Worm (Caenorhabditis elegans) whole organism, midembryonic: ENCODE results near the gene W05B2.2.

Experiments used
- T22C8.4 ChIP-seq: fragments of 200-800 bp; sonication (Bioruptor generic); IDR thresholded peaks from 2 replicates; pipeline ENCODE4 v1.3.6; 2022; ENCODE audit warnings: missing genetic modification characterization, missing compliant biosample characterization
- cog-1 ChIP-seq: sonication (generic microtip); optimal IDR thresholded peaks from 2 replicates; lab custom pipeline; 2016; ENCODE audit warnings: missing genetic modification characterization, missing compliant biosample characterization
- flt-1 ChIP-seq: fragments of 200-800 bp; sonication (Bioruptor generic); IDR thresholded peaks from 2 replicates; pipeline ENCODE4 v1.3.6; 2022; ENCODE audit warnings: missing genetic modification characterization, missing compliant biosample characterization
- klf-2 ChIP-seq: fragments of 200-800 bp; sonication (Bioruptor generic); conservative IDR thresholded peaks from 2 replicates; pipeline ENCODE4 v1.3.6; 2022; ENCODE audit warnings: missing genetic modification reagents, missing genetic modification characterization, missing compliant biosample characterization
- med-1 ChIP-seq: sonication (generic microtip); optimal IDR thresholded peaks from 2 replicates; lab custom pipeline; 2017; ENCODE audit warnings: missing genetic modification characterization, mild to moderate bottlenecking, missing compliant biosample characterization, antibody characterized with exemption, missing genetic modification reagents; ENCODE audit not compliant: insufficient read depth
- ref-1 ChIP-seq: fragments of 200-800 bp; sonication (Bioruptor generic); conservative IDR thresholded peaks from 2 replicates; pipeline ENCODE4 v1.3.6; 2022; ENCODE audit warnings: missing genetic modification reagents, missing genetic modification characterization, missing compliant biosample characterization
- tab-1 ChIP-seq: fragments of 200-800 bp; sonication (Bioruptor generic); IDR thresholded peaks from 2 replicates; pipeline ENCODE4 v1.3.6; 2022; ENCODE audit warnings: missing genetic modification characterization, missing compliant biosample characterization
- ztf-23 ChIP-seq: fragments of 200-800 bp; sonication (Bioruptor generic); IDR thresholded peaks from 2 replicates; pipeline ENCODE4 v1.3.6; 2022; ENCODE audit warnings: missing genetic modification reagents, missing genetic modification characterization, missing compliant biosample characterization
- ztf-29 ChIP-seq: fragments of 200-800 bp; sonication (Bioruptor generic); IDR thresholded peaks from 2 replicates; pipeline ENCODE4 v1.3.6; 2022; ENCODE audit warnings: missing genetic modification reagents, missing genetic modification characterization, missing compliant biosample characterization

W05B2.2 gene

DNA sequence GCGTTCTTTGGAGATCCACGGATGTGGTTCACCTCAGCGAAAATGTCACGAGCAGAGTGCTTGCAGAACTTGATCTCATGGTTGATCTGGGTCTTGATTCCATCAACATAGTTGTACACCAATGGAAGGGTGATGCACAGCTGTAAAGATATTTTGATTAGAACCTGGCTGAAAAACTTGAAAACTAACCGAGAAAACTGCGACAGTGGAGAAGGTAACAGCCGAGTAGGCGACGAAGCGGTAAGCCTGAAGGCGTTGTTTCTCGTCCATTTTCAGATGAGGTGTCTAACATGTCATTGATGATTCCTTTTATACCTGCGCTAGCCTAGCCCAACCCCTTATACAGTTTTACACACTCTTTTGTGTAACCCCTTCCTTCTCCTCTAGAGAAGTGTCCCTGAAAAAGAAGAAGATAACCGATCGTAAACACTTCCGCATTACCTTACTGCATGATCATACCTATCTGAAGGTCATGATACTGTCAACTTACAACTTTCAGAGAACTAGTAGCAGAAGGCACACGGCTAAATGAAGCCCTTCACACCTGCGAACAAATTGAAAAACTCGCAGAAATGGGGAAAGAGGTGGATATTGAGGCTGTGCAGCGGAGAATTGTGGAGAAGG lies 20.8 kb upstream of the W05B2.2 start, which contains the start of gene col-94:
Gene col-94, minus strand, starts transcription at position 313 of the 624 bp plus-strand sequence.
- TF ChIP-seq ztf-29 (no peak), T22C8.4 (GFP tag; lab: Robert Waterston, UW) (no peak), flt-1 (no peak), cog-1 (no peak), ztf-23 (no peak), ref-1 (GFP tag; lab: Robert Waterston, UW) (no peak), klf-2 (no peak), tab-1 (GFP tag; lab: Robert Waterston, UW) (no peak), med-1 (GFP tag; lab: Kevin White, UChicago) (no peak)

DNA sequence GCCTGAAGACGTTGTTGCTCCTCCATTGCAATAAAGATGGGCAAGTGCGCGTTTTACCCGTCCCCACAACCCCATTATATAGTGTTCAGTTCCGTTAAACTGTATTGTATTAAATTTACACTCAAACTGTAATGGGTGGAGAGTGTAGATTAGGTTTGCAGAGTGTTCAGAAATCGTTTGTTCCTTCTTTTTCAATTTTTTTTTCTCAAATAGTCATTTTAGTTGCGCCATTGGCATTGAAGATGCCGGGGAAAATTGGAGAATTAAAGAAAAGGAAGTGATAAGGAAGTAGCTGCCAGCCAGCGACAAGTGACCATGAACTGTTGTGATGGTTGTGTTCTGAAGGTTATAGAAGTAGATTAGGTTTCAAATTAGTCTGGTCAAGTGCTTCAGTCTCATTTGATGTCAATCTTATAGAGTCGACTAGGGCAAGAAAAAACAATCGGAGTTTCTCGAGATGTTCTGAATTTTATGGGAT lies 18.7 kb upstream of the W05B2.2 start, which contains the start of gene col-93:
Gene col-93, minus strand, starts transcription at position 51 of the 478 bp plus-strand sequence.
- no peak for TF ChIP-seq klf-2
- TF ChIP-seq T22C8.4 (GFP tag; lab: Robert Waterston, UW) = no peak
- no peak for TF ChIP-seq med-1 (GFP tag; lab: Kevin White, UChicago)
- no peak for TF ChIP-seq flt-1
- TF ChIP-seq ztf-23 = no peak
- TF ChIP-seq ref-1 (GFP tag; lab: Robert Waterston, UW) = no peak
- no peak for TF ChIP-seq cog-1
- no peak for TF ChIP-seq tab-1 (GFP tag; lab: Robert Waterston, UW)
- no peak for TF ChIP-seq ztf-29

DNA sequence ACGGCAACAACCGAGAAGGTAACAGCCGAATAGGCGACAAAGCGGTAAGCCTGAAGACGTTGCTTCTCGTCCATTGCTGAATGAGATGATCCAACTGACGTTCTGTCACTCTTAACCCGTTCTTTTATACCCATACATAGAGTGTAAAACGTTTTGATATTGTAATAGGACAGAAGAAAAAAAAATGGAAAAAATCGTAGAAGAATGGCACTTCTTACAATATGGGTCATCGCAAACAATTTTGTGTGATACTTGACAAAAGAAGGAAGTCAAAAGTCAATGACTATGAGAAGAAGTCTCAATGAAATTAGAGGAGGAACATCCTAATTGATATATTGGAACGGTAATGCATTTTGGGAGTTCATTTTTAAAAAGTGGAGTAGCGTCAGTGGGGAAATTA lies 16.2 kb upstream of the W05B2.2 start, which contains the start of gene col-92:
Gene col-92, minus strand, starts transcription at position 101 of the 400 bp plus-strand sequence.
- TF ChIP-seq T22C8.4 (GFP tag; lab: Robert Waterston, UW) (no peak), klf-2 (no peak), ref-1 (GFP tag; lab: Robert Waterston, UW) (no peak)

ce11 chrIII:10981555-10981954 lies 14.6 kb upstream of the W05B2.2 start:
- TF ChIP-seq cog-1 (no peak), ztf-29 (no peak), ref-1 (GFP tag; lab: Robert Waterston, UW) (no peak), klf-2 (no peak), ztf-23 (no peak), flt-1 (no peak), med-1 (GFP tag; lab: Kevin White, UChicago) (no peak), T22C8.4 (GFP tag; lab: Robert Waterston, UW) (no peak), tab-1 (GFP tag; lab: Robert Waterston, UW) (no peak)

DNA sequence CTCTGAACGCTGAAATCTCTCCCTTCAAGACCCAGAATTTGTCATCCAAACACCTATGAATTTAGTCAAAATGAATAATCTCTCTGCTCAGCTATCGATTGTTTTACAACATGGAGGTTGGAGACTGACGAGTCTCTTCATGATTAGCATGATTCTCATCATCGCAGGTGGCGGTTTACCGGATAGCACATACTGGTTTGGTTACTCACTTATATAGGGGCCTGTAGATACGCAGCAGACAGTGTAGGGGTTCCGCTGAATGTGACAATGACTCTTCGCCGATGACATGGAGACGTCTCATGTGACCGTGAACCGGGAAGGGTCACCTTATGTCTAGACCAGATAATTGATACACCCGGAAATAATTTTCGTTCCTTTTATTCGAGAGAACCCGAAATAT lies 9.7 kb upstream of the W05B2.2 start:
- TF ChIP-seq ztf-23 (no peak), klf-2 (no peak), flt-1 (no peak), tab-1 (GFP tag; lab: Robert Waterston, UW) (no peak), T22C8.4 (GFP tag; lab: Robert Waterston, UW) (no peak), med-1 (GFP tag; lab: Kevin White, UChicago) (no peak), ref-1 (GFP tag; lab: Robert Waterston, UW) (no peak), ztf-29 (no peak), cog-1 (no peak)

DNA sequence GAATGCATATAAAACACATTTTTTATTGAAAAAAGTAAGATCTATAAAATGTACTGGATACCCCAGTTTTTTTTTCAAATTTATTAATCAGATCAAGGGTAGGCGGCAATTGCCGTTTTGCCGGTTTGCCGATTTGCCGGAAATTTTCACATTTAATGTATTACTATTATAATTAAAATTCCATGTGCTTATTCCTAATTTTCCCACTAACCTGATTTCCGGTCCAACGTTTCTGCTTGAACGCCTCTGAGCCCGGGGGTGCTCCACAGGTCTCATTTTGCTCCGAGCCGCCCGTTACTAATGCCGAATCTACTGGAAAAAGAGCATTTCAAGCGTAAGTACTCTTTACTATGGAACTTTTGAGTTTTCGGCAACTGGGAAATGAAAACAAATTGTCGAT lies 2.7 kb upstream of the W05B2.2 start, which contains the start of gene dhc-4:
Gene dhc-4, plus strand, starts transcription at position 301 of the 400 bp plus-strand sequence.
- TF ChIP-seq T22C8.4 (GFP tag; lab: Robert Waterston, UW) (no peak), ref-1 (GFP tag; lab: Robert Waterston, UW) (no peak), med-1 (GFP tag; lab: Kevin White, UChicago) (no peak), tab-1 (GFP tag; lab: Robert Waterston, UW) (no peak), ztf-23 (no peak), cog-1 (no peak), klf-2 (no peak), flt-1 (no peak), ztf-29 (no peak)

- no peak for TF ChIP-seq klf-2
- no peak for TF ChIP-seq T22C8.4 (GFP tag; lab: Robert Waterston, UW)
- TF ChIP-seq ztf-29 = no peak
- no peak for TF ChIP-seq ref-1 (GFP tag; lab: Robert Waterston, UW)
- no peak for TF ChIP-seq cog-1
- TF ChIP-seq med-1 (GFP tag; lab: Kevin White, UChicago) = no peak
- no peak for TF ChIP-seq ztf-23
- no peak for TF ChIP-seq flt-1
- no peak for TF ChIP-seq tab-1 (GFP tag; lab: Robert Waterston, UW)
These were observed 4.0 kb downstream of the W05B2.2 start for ce11 chrIII:10962910-10963309.

DNA sequence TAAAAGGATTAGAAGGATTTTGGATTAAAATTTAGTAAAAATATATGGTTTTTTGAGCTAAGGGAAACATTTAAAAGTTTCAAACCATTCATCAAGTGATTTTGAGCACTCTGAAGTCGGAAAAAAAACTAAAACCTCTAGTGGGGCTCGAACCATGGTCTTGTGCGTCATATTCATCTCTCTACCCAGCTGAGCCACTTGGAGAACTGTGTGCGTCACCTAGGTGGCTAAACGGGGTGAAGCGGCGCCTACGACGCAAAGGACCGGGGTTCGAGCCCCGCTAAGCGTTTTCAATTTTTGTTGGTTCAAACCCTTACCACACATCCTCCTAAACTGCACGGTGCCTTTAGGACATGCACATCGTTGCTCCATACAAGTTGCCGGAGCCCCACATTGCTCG lies 6.5 kb downstream of the W05B2.2 start:
- no peak for TF ChIP-seq ztf-23
- TF ChIP-seq tab-1 (GFP tag; lab: Robert Waterston, UW) = no peak
- TF ChIP-seq ztf-29 = no peak

DNA sequence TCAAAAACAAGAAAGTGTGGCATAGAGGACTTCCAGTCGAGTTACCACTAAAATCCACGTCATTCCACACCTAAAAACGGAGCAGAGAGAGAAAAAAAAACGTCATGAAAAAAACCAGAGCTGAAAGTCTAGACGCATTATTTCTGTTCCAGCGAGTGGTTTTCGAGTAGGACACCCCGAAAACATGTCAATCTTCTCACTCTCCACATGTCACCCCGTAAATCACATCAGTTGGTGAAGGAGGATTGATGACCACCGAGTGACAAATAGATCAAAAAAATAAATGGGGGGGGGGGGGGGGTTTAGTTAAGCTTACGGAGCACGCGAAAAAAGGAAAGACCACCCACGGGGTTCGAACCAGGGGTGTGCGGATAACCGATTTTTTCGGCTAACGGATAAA lies 9.2 kb downstream of the W05B2.2 start:
- TF ChIP-seq tab-1 (GFP tag; lab: Robert Waterston, UW) (no peak), ref-1 (GFP tag; lab: Robert Waterston, UW) (no peak), cog-1 (no peak), ztf-23 (no peak), ztf-29 (no peak), med-1 (GFP tag; lab: Kevin White, UChicago) (no peak), klf-2 (no peak)

- TF ChIP-seq cog-1 (no peak), ref-1 (GFP tag; lab: Robert Waterston, UW) (no peak), tab-1 (GFP tag; lab: Robert Waterston, UW) (no peak), flt-1 (no peak), med-1 (GFP tag; lab: Kevin White, UChicago) (no peak), ztf-23 (no peak), klf-2 (no peak), T22C8.4 (GFP tag; lab: Robert Waterston, UW) (no peak), ztf-29 (no peak)
These were observed 9.7 kb downstream of the W05B2.2 start for ce11 chrIII:10957236-10957635.
